Worm (Caenorhabditis elegans): ENCODE measurements around the gene F20D6.5.

DNA sequence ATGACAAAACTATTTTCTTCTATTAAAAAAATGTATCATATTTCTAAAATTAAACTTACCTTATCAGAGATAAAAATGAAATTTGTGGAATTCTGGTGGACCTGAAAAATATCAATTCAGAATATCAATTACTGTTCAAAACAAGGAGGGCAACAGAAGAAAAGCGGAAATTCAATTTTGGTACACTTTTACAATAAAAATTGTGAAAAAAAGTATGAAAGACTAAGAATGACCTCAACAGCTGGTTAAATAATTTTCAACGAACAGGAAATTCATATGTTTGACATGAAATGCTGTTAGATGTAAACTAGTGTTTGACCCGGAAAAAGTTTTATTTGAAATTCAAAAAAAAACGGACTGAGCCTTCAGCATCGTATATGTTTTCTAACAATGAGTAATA lies 52.1 kb downstream of the F20D6.5 start, which contains the start of gene K07C11.7:
- TF ChIP-seq irx-1 (tag; optimal IDR thresholded peaks at IDR 0.05) (no peak), efl-1 (optimal IDR thresholded peaks at IDR 0.05) (no peak), efl-1 (GFP tag; optimal IDR thresholded peaks at IDR 0.05 in 1 of 2) (no peak), sptf-1 (tag; optimal IDR thresholded peaks at IDR 0.05) (no peak), nhr-77 (tag; optimal IDR thresholded peaks at IDR 0.05) (no peak), fkh-8 (tag; optimal IDR thresholded peaks at IDR 0.05) (no peak), isw-1 (GFP tag; IDR thresholded peaks at IDR 0.05) (no peak), F16B12.6 (tag; optimal IDR thresholded peaks at IDR 0.05) (no peak)

Measured in whole organism, L1 larva.